Worm (Caenorhabditis elegans): ENCODE data around the gene twk-14.

DNA sequence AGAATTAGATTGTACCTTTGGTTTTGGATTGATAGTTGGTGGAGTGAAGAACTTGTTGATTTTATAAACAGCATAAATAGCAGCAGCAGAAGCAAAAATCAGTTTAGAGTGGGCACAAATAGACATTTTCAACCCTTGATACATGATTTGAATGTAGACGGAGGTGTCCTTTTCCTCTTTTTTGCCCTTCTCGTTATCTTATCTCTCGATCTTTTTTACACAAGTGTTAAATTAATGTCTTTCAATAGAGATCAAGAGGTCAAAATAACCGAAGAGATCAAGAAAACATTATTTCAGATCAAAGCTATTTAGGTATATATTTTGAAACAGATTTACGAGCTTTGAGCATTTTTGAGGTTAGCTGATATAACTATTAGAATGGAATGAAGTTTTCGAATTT is 16.4 kb upstream of the twk-14 start, which contains the start of gene cdr-7:
- no peak for TF ChIP-seq egl-27 (tag; optimal IDR thresholded peaks at IDR 0.05)
- no peak for TF ChIP-seq nhr-10 (tag; optimal IDR thresholded peaks at IDR 0.05)
- no peak for TF ChIP-seq ztf-11 (tag; optimal IDR thresholded peaks at IDR 0.05)
- TF ChIP-seq lin-13 (GFP tag; optimal IDR thresholded peaks at IDR 0.05), result no peak
- no peak for TF ChIP-seq dmd-4 (tag; optimal IDR thresholded peaks at IDR 0.05)
- no peak for TF ChIP-seq snpc-4 (tag; optimal IDR thresholded peaks at IDR 0.05)
- TF ChIP-seq unc-62 (GFP tag; optimal IDR thresholded peaks at IDR 0.05), result no peak
- no peak for TF ChIP-seq crh-2 (tag; optimal IDR thresholded peaks at IDR 0.05)
- no peak for TF ChIP-seq nhr-11 (tag; optimal IDR thresholded peaks at IDR 0.05)
- TF ChIP-seq fos-1 (tag; optimal IDR thresholded peaks at IDR 0.05), result no peak
- no peak for TF ChIP-seq nhr-237 (tag; optimal IDR thresholded peaks at IDR 0.05)

Measured in whole organism, L2 larva.